Worm (Caenorhabditis elegans) whole organism, L3 larva: ENCODE data around the gene golg-4.

Experiments
- ZK546.5 ChIP-seq: sonication (generic microtip); optimal IDR thresholded peaks from 2 replicates; lab custom pipeline; 2017; ENCODE audit warnings: missing biosample characterization, missing genetic modification characterization
- ama-1 ChIP-seq: fragments of 150-350 bp; optimal IDR thresholded peaks from 2 replicates; lab custom pipeline; 2018
- ceh-16 ChIP-seq: sonication (generic microtip); optimal IDR thresholded peaks from 2 replicates; lab custom pipeline; 2017; ENCODE audit warnings: missing biosample characterization, missing genetic modification characterization
- ceh-28 ChIP-seq: fragments of 150-350 bp; optimal IDR thresholded peaks from 2 replicates; lab custom pipeline; 2014; ENCODE audit warnings: missing biosample characterization, missing genetic modification reagents, missing genetic modification characterization
- ceh-9 ChIP-seq: sonication (generic microtip); optimal IDR thresholded peaks from 2 replicates; lab custom pipeline; 2018; ENCODE audit warnings: missing biosample characterization, missing genetic modification characterization
- daf-12 ChIP-seq: fragments of 150-350 bp; optimal IDR thresholded peaks from 2 replicates; lab custom pipeline; 2014; ENCODE audit warnings: missing biosample characterization, missing genetic modification reagents, missing genetic modification characterization
- egl-27 ChIP-seq: sonication (generic microtip); optimal IDR thresholded peaks from 4 replicates; lab custom pipeline; 2017; ENCODE audit warnings: missing biosample characterization, missing genetic modification reagents, missing genetic modification characterization
- egl-5 ChIP-seq: fragments of 150-350 bp; optimal IDR thresholded peaks from 2 replicates; lab custom pipeline; 2017; ENCODE audit warnings: missing biosample characterization, missing genetic modification reagents, missing genetic modification characterization, inconsistent platforms
- elt-1 ChIP-seq: fragments of 150-350 bp; optimal IDR thresholded peaks from 2 replicates; lab custom pipeline; 2014; ENCODE audit warnings: missing biosample characterization, missing genetic modification characterization
- elt-2 ChIP-seq: sonication (generic microtip); optimal IDR thresholded peaks from 2 replicates; lab custom pipeline; 2016; ENCODE audit warnings: missing genetic modification reagents, mild to moderate bottlenecking, missing genetic modification characterization, missing compliant biosample characterization
- elt-3 ChIP-seq, 3 experiments: fragments of 150-350 bp in 1 of 3; sonication (generic microtip) in 2 of 3; optimal IDR thresholded peaks; 2 replicates in 2 of 3; 4 replicates in 1 of 3; lab custom pipeline; 2014 to 2017; ENCODE audit warnings: missing biosample characterization in 3 of 3, missing genetic modification characterization in 3 of 3
- fkh-10 ChIP-seq: sonication (generic microtip); optimal IDR thresholded peaks from 2 replicates; lab custom pipeline; 2017; ENCODE audit warnings: missing biosample characterization, missing genetic modification reagents, missing genetic modification characterization
- fkh-2 ChIP-seq: fragments of 150-350 bp; optimal IDR thresholded peaks from 2 replicates; lab custom pipeline; 2014; ENCODE audit warnings: missing biosample characterization, missing genetic modification reagents, missing genetic modification characterization
- fos-1 ChIP-seq: fragments of 150-350 bp; optimal IDR thresholded peaks from 2 replicates; lab custom pipeline; 2014; ENCODE audit warnings: missing biosample characterization, missing genetic modification characterization
- hmg-11 ChIP-seq: sonication (generic microtip); optimal IDR thresholded peaks from 2 replicates; lab custom pipeline; 2016; ENCODE audit warnings: missing genetic modification characterization, missing compliant biosample characterization
- jun-1 ChIP-seq: fragments of 150-350 bp; optimal IDR thresholded peaks from 2 replicates; lab custom pipeline; 2014; ENCODE audit warnings: missing biosample characterization, missing genetic modification reagents, missing genetic modification characterization
- lin-15B ChIP-seq: fragments of 150-350 bp; optimal IDR thresholded peaks from 2 replicates; lab custom pipeline; 2014; ENCODE audit warnings: missing biosample characterization, missing genetic modification characterization
- lin-39 ChIP-seq: fragments of 150-350 bp; optimal IDR thresholded peaks from 2 replicates; lab custom pipeline; 2018; ENCODE audit warnings: missing biosample characterization, missing genetic modification reagents, missing genetic modification characterization
- lsy-12 ChIP-seq: sonication (generic microtip); optimal IDR thresholded peaks from 2 replicates; lab custom pipeline; 2016; ENCODE audit warnings: mild to moderate bottlenecking, missing genetic modification characterization, missing compliant biosample characterization
- mdl-1 ChIP-seq: fragments of 150-350 bp; optimal IDR thresholded peaks from 2 replicates; lab custom pipeline; 2014; ENCODE audit warnings: missing biosample characterization, missing genetic modification characterization
- nfya-1 ChIP-seq: sonication (generic microtip); optimal IDR thresholded peaks from 2 replicates; lab custom pipeline; 2017; ENCODE audit warnings: missing genetic modification characterization, mild to moderate bottlenecking, missing compliant biosample characterization, antibody characterized with exemption, moderate library complexity; ENCODE audit not compliant: insufficient read depth
- nhr-237 ChIP-seq: fragments of 150-350 bp; optimal IDR thresholded peaks from 2 replicates; lab custom pipeline; 2014; ENCODE audit warnings: missing biosample characterization, missing genetic modification characterization
- nhr-25 ChIP-seq: sonication (generic microtip); optimal IDR thresholded peaks from 2 replicates; lab custom pipeline; 2017; ENCODE audit warnings: missing biosample characterization, missing genetic modification characterization
- nhr-28 ChIP-seq: fragments of 150-350 bp; optimal IDR thresholded peaks from 2 replicates; lab custom pipeline; 2014; ENCODE audit warnings: missing biosample characterization, missing genetic modification characterization
- nhr-43 ChIP-seq: sonication (generic microtip); optimal IDR thresholded peaks from 2 replicates; lab custom pipeline; 2016; ENCODE audit warnings: mild to moderate bottlenecking, missing genetic modification characterization, missing compliant biosample characterization; ENCODE audit not compliant: poor library complexity, severe bottlenecking
- nhr-76 ChIP-seq: fragments of 150-350 bp; sonication (generic microtip); optimal IDR thresholded peaks from 5 replicates; lab custom pipeline; 2014; ENCODE audit warnings: missing biosample characterization, missing genetic modification characterization
- nhr-77 ChIP-seq: fragments of 150-350 bp; optimal IDR thresholded peaks from 2 replicates; lab custom pipeline; 2014; ENCODE audit warnings: missing biosample characterization, missing genetic modification characterization
- pha-4 ChIP-seq: fragments of 150-350 bp; optimal IDR thresholded peaks from 2 replicates; lab custom pipeline; 2014; ENCODE audit warnings: missing biosample characterization, missing genetic modification reagents, missing genetic modification characterization
- pqm-1 ChIP-seq: fragments of 150-350 bp; optimal IDR thresholded peaks from 2 replicates; lab custom pipeline; 2017; ENCODE audit warnings: missing biosample characterization, missing genetic modification characterization, inconsistent platforms
- snpc-4 ChIP-seq: fragments of 150-350 bp; optimal IDR thresholded peaks from 2 replicates; lab custom pipeline; 2014; ENCODE audit warnings: missing biosample characterization, missing genetic modification characterization
- tbx-2 ChIP-seq: sonication (generic microtip); optimal IDR thresholded peaks from 2 replicates; lab custom pipeline; 2016; ENCODE audit warnings: mild to moderate bottlenecking, missing genetic modification characterization, missing compliant biosample characterization
- unc-39 ChIP-seq: sonication (generic microtip); optimal IDR thresholded peaks from 4 replicates; lab custom pipeline; 2017; ENCODE audit warnings: missing biosample characterization, missing genetic modification characterization
- unc-62 ChIP-seq: fragments of 150-350 bp; sonication (generic microtip); optimal IDR thresholded peaks from 4 replicates; lab custom pipeline; 2014; ENCODE audit warnings: missing biosample characterization, missing genetic modification reagents, missing genetic modification characterization

Gene golg-4

DNA sequence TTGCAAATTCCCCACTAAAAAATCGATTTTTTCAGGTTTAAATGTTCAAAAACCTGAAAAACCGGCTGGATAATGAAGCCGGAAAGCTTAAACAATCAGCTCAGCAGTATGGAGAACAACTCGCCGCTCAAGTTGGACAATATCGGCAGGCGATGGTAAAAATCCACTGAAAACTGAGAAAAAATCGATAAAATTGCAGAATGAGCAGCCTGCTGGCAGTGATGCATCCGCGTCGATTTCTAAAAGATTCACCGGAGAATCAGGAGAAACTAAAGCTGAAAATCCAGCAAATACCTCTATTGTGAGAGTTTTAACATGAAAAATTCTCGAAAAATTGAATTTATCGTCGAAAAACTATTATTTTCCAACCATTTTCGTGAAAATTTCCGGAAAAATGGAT, at the start of gene golg-4:
Gene golg-4, plus strand, starts transcription at position 34 of the 400 bp plus-strand sequence.
- TF ChIP-seq nhr-25 (no peak), ama-1 (lab: Kevin White, UChicago) (peak; percentile 54)
- TF ChIP-seq, all 47 proteins: peak for 1

DNA sequence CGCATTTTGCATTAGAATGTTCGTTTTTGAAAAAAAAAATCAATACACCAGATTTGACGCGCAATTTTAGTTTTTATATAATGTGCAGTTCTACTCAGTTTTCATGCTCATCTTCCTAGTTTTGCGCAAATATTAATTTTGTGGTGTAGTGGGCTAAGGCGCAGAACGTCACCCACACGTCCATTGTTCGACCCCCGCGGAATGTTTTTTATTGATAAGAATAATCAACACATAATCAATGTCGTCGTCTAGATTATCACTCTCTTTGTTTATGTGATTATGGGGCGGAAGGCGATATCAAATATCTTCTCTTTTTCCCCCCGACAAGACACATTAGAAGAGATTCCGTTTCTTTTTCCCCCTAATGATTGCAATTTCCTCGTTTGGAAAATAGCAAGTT, 49.6 kb upstream of the golg-4 start:
- TF ChIP-seq elt-3 (tag; optimal IDR thresholded peaks at IDR 0.05; lab: Kevin White, UChicago) = peak in 1 of 3 experiments; percentile 62
- no peak for TF ChIP-seq lsy-12 (tag; lab: Kevin White, UChicago)

DNA sequence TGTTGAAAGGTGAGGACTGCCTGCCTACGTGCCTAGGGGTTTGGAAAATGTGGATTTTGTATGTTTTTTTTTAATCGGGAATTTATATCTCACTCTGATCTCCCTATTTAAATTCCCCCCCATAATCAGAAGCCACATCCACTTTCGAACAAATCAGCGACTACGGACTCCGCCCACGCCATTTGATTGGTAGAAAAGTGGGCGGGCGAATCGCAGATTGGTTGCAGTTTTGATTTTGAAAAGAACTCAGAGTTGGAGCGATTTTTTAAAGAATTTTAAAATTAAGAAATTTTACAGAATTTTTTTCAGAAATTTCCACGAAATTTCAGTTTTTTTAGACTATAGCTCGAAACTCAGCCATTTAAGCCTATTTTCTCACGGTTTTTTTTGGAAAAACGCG, 45.3 kb upstream of the golg-4 start:
- no peak for TF ChIP-seq lsy-12 (tag; lab: Kevin White, UChicago)
- no peak for TF ChIP-seq lin-39
- TF ChIP-seq daf-12 = no peak
- no peak for TF ChIP-seq fkh-10
- TF ChIP-seq nfya-1 = peak; percentile 84

DNA sequence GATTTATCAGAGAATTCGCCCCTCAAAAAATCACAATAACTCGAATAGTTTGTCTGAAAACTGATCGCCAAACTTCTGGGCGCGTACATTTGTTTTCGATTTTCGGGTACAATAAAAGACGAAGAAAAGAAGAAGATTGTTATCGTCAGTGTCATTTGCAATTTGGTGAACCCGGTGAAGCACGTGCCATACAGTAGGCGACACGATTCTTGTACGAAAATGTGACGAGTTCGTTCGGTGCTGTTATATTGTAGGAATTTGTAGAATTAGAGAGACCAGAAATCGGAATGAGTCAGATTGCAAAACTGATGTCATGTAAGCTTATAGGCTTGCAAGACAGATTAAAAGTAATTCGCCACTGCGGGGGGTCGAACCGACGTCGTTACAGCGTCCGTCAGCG, 37.6 kb upstream of the golg-4 start:
- TF ChIP-seq nhr-43 (tag; lab: Kevin White, UChicago) (peak; percentile 9), nhr-25 (peak; percentile 17), pqm-1 (tag; lab: Kevin White, UChicago) (no peak), lin-15B (no peak)

DNA sequence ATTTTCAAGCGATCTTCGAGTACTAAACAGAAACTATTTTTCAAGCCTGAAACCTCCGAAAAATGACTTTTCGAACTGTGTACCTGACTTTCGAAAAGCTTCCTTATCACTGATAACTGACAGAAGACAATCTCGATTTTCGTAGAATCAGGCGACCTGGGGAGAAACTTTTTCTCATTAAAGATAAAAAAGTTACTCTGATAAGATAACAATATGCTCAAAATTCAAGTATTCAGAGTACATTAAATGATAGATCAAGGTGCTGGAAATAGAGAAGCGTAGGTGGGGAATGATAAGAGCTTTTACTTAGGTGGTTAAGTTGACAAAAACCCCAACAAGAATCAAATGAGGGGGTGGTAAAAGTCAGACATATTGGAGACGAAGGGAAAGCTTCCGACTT, 35.3 kb upstream of the golg-4 start, which contains the start of gene prk-2:
Gene prk-2, minus strand, starts transcription at position 156 of the 400 bp plus-strand sequence.
- TF ChIP-seq ceh-16 (tag; lab: Kevin White, UChicago) (no peak), hmg-11 (tag; lab: Kevin White, UChicago) (no peak), fkh-2 (no peak), snpc-4 (tag; lab: Kevin White, UChicago) (no peak), elt-1 (tag; lab: Kevin White, UChicago) (no peak), nhr-76 (no peak), ceh-28 (peak; percentile 8), nhr-237 (tag; lab: Kevin White, UChicago) (no peak), nhr-77 (tag; lab: Kevin White, UChicago) (no peak), jun-1 (tag; lab: Kevin White, UChicago) (peak; percentile 19), fos-1 (tag; lab: Kevin White, UChicago) (no peak), nhr-28 (tag; lab: Kevin White, UChicago) (no peak), tbx-2 (tag; lab: Kevin White, UChicago) (no peak), unc-62 (GFP tag; lab: Kevin White, UChicago) (no peak), elt-3 (tag; optimal IDR thresholded peaks at IDR 0.05; lab: Kevin White, UChicago) (peak in 1 of 3 experiments; percentile 65), egl-27 (tag; lab: Kevin White, UChicago) (no peak), ceh-9 (tag; lab: Kevin White, UChicago) (no peak), lin-15B (no peak), pha-4 (tag; lab: Kevin White, UChicago) (peak; percentile 3), ZK546.5 (tag; lab: Kevin White, UChicago) (no peak), unc-39 (tag; lab: Kevin White, UChicago) (no peak), elt-2 (peak; percentile 93), pqm-1 (tag; lab: Kevin White, UChicago) (peak; percentile 93), egl-5 (tag; lab: Kevin White, UChicago) (no peak), mdl-1 (no peak)

DNA sequence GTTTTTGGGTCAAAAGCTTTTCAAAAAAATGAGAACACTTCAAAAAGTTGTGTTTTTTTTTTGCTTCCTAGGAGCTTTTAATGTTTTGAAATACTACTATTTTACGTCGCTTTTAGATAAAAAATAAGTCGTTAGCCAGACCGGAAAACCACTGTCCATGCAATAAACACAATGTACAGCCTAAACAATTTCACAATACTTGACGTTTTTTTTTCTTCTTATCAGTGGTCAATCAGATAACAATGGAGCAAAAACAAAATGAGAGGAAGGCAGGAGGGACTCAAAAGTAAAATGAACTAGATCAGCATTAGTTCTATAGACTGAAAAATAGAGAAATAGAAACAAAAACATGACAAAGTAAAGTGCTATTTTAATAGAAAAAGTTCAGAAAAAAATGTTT, 34.6 kb upstream of the golg-4 start:
- no peak for TF ChIP-seq unc-62 (GFP tag; lab: Kevin White, UChicago)
- TF ChIP-seq elt-2 = peak; percentile 33
